Fruit fly (Drosophila melanogaster): Measurements from ENCODE around the gene heca.

DNA sequence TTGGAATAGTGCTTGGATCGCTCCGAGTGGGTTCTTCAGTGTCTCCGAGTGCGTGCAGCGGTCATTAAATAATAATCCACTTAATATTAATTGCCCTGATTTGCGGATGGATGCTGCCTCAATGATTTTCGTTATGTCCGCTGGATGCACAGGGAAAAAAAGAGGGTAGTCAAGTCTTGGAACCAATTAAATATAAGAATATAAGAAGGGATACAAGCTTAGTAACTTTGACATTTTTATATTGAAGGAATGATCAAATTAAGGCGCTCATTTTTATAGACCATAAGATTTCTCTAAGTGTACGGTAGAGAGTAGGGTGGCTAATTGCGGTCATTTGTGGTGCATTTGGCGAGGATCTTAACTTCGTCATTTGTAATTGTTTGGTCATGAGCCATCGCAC lies 114.2 kb downstream of the heca start:
- no peak for TF ChIP-seq Hr96 (GFP tag; optimal IDR thresholded peaks at IDR 0.05)
- no peak for TF ChIP-seq bab1 (GFP tag; optimal IDR thresholded peaks at IDR 0.05)
